Fruit fly (Drosophila melanogaster) whole organism, embryonic: ENCODE results near the gene CG2120.

Experiments used
- B-H2 ChIP-seq: fragments of 200-800 bp; sonication (Bioruptor generic); optimal IDR thresholded peaks from 2 replicates; lab custom pipeline; 2018; ENCODE audit warnings: missing biosample characterization, mild to moderate bottlenecking, missing genetic modification characterization
- BEAF-32 ChIP-seq: fragments of 200-800 bp; sonication (Bioruptor generic); optimal IDR thresholded peaks from 3 replicates; lab custom pipeline; 2017; ENCODE audit warnings: missing biosample characterization, missing genetic modification characterization, mild to moderate bottlenecking, moderate library complexity, missing genetic modification reagents
- Bgb ChIP-seq: fragments of 200-800 bp; sonication (Bioruptor generic); IDR thresholded peaks from 2 replicates; pipeline ENCODE4 v1.3.6; 2022; ENCODE audit warnings: missing biosample characterization, missing genetic modification characterization; ENCODE audit not compliant: partially characterized antibody
- Bteb2 ChIP-seq: fragments of 200-800 bp; sonication (Bioruptor generic); optimal IDR thresholded peaks from 2 replicates; lab custom pipeline; 2016; ENCODE audit warnings: missing biosample characterization, missing genetic modification characterization
- CG10543 ChIP-seq: fragments of 200-800 bp; sonication (Bioruptor generic); optimal IDR thresholded peaks from 3 replicates; lab custom pipeline; 2017; ENCODE audit warnings: missing biosample characterization, mild to moderate bottlenecking, missing genetic modification characterization, moderate library complexity
- CG11695 ChIP-seq: fragments of 200-800 bp; sonication (Bioruptor generic); IDR thresholded peaks from 3 replicates; pipeline ENCODE4 v1.3.6; 2022; ENCODE audit warnings: missing biosample characterization, missing genetic modification characterization
- CG11696 ChIP-seq: fragments of 200-800 bp; sonication (Bioruptor generic); IDR thresholded peaks from 2 replicates; pipeline ENCODE4 v1.3.6; 2022; ENCODE audit warnings: missing biosample characterization, missing genetic modification characterization
- CG12155 ChIP-seq: fragments of 200-800 bp; sonication (Bioruptor generic); optimal IDR thresholded peaks from 3 replicates; lab custom pipeline; 2016; ENCODE audit warnings: missing biosample characterization, missing genetic modification characterization
- CG12219 ChIP-seq: fragments of 200-800 bp; sonication (Bioruptor generic); optimal IDR thresholded peaks from 3 replicates; lab custom pipeline; 2018; ENCODE audit warnings: missing biosample characterization, mild to moderate bottlenecking, missing genetic modification characterization
- CG12391 ChIP-seq: fragments of 200-800 bp; sonication (Bioruptor generic); optimal IDR thresholded peaks from 3 replicates; lab custom pipeline; 2018; ENCODE audit warnings: missing biosample characterization, mild to moderate bottlenecking, missing genetic modification characterization, moderate library complexity
- CG12659 ChIP-seq: fragments of 200-800 bp; sonication (Bioruptor generic); optimal IDR thresholded peaks from 3 replicates; lab custom pipeline; 2017; ENCODE audit warnings: mild to moderate bottlenecking, missing biosample characterization, missing genetic modification reagents, missing genetic modification characterization
- CG13894 ChIP-seq: fragments of 200-800 bp; sonication (Bioruptor generic); optimal IDR thresholded peaks from 3 replicates; lab custom pipeline; 2018; ENCODE audit warnings: missing biosample characterization, mild to moderate bottlenecking, missing genetic modification characterization, moderate library complexity
- CG1603 ChIP-seq: fragments of 200-800 bp; sonication (Bioruptor generic); optimal IDR thresholded peaks from 2 replicates; lab custom pipeline; 2019; ENCODE audit warnings: missing biosample characterization, mild to moderate bottlenecking, missing genetic modification characterization, moderate library complexity
- CG16815 ChIP-seq: fragments of 200-800 bp; sonication (Bioruptor generic); optimal IDR thresholded peaks from 3 replicates; lab custom pipeline; 2017; ENCODE audit warnings: missing biosample characterization, mild to moderate bottlenecking, missing genetic modification characterization
- CG18011 ChIP-seq: fragments of 200-800 bp; sonication (Bioruptor generic); optimal IDR thresholded peaks from 2 replicates; lab custom pipeline; 2017; ENCODE audit warnings: missing biosample characterization, missing genetic modification characterization, mild to moderate bottlenecking, moderate library complexity, missing genotype
- CG2116 ChIP-seq: fragments of 200-800 bp; sonication (Bioruptor generic); optimal IDR thresholded peaks from 3 replicates; lab custom pipeline; 2018; ENCODE audit warnings: missing biosample characterization, mild to moderate bottlenecking, missing genetic modification characterization
- CG33213 ChIP-seq: fragments of 200-800 bp; sonication (Bioruptor generic); optimal IDR thresholded peaks from 3 replicates; lab custom pipeline; 2016; ENCODE audit warnings: missing biosample characterization, missing genetic modification characterization
- CG34224 ChIP-seq: fragments of 200-800 bp; sonication (Bioruptor generic); IDR thresholded peaks from 3 replicates; pipeline ENCODE4 v1.3.6; 2022; ENCODE audit warnings: missing biosample characterization, missing genetic modification characterization; ENCODE audit not compliant: partially characterized antibody
- CG6683 ChIP-seq: fragments of 200-800 bp; sonication (Bioruptor generic); optimal IDR thresholded peaks from 2 replicates; lab custom pipeline; 2017; ENCODE audit warnings: missing biosample characterization, mild to moderate bottlenecking, missing genetic modification characterization, missing genetic modification reagents
- CG8290 ChIP-seq, 3 experiments: fragments of 200-800 bp; sonication (Bioruptor generic); optimal IDR thresholded peaks; 2 replicates each; lab custom pipeline; 2016 to 2019; ENCODE audit warnings: missing biosample characterization in 3 of 3, missing genetic modification characterization in 3 of 3, mild to moderate bottlenecking in 2 of 3, moderate library complexity in 1 of 3
- CG9932 ChIP-seq: fragments of 200-800 bp; sonication (Bioruptor generic); IDR thresholded peaks from 2 replicates; pipeline ENCODE4 v1.3.6; 2022; ENCODE audit warnings: missing biosample characterization, missing genetic modification characterization
- CrebB ChIP-seq: fragments of 200-800 bp; sonication (Bioruptor generic); optimal IDR thresholded peaks from 3 replicates; lab custom pipeline; 2018; ENCODE audit warnings: missing biosample characterization, mild to moderate bottlenecking, missing genetic modification characterization
- Dad ChIP-seq: fragments of 200-800 bp; sonication (Bioruptor generic); optimal IDR thresholded peaks from 3 replicates; lab custom pipeline; 2016; ENCODE audit warnings: missing biosample characterization, missing genetic modification characterization
- Dll ChIP-seq: fragments of 200-800 bp; sonication (Bioruptor generic); IDR thresholded peaks from 4 replicates; pipeline ENCODE4 v1.3.6; 2022; ENCODE audit warnings: missing biosample characterization, missing genetic modification characterization; ENCODE audit not compliant: partially characterized antibody
- Fer1 ChIP-seq: fragments of 200-800 bp; sonication (Bioruptor generic); optimal IDR thresholded peaks from 2 replicates; lab custom pipeline; 2017; ENCODE audit warnings: missing biosample characterization, mild to moderate bottlenecking, missing genetic modification characterization
- Hmr ChIP-seq: fragments of 200-800 bp; sonication (Bioruptor generic); optimal IDR thresholded peaks from 3 replicates; lab custom pipeline; 2017; ENCODE audit warnings: mild to moderate bottlenecking, missing biosample characterization, missing genetic modification reagents, missing genetic modification characterization
- Hmx ChIP-seq: fragments of 200-800 bp; sonication (Bioruptor generic); optimal IDR thresholded peaks from 2 replicates; lab custom pipeline; 2016; ENCODE audit warnings: missing biosample characterization, missing genetic modification characterization
- Lpt ChIP-seq: fragments of >200 bp; optimal IDR thresholded peaks from 2 replicates; lab custom pipeline; 2018; ENCODE audit warnings: missing biosample characterization, missing genetic modification characterization
- Nf-YA ChIP-seq: fragments of 200-800 bp; sonication (Bioruptor generic); IDR thresholded peaks from 2 replicates; pipeline ENCODE4 v1.3.6; 2022; ENCODE audit warnings: missing biosample characterization, missing genetic modification characterization
- Optix ChIP-seq: fragments of 200-800 bp; sonication (Bioruptor generic); IDR thresholded peaks from 3 replicates; pipeline ENCODE4 v1.3.6; 2022; ENCODE audit warnings: missing biosample characterization, missing genetic modification characterization
- Ravus ChIP-seq: fragments of 200-800 bp; sonication (Bioruptor generic); IDR thresholded peaks from 2 replicates; pipeline ENCODE4 v1.3.6; 2022; ENCODE audit warnings: missing biosample characterization, missing genetic modification characterization
- Sry-δ ChIP-seq: fragments of 200-800 bp; sonication (Bioruptor generic); optimal IDR thresholded peaks from 2 replicates; lab custom pipeline; 2016; ENCODE audit warnings: missing biosample characterization, missing genetic modification characterization
- br ChIP-seq: fragments of >200 bp; optimal IDR thresholded peaks from 2 replicates; lab custom pipeline; 2017
- chif ChIP-seq, 2 experiments: fragments of 200-800 bp; sonication (Bioruptor generic); optimal IDR thresholded peaks; 3 replicates each; lab custom pipeline; 2016; ENCODE audit warnings: missing biosample characterization in 2 of 2, missing genetic modification characterization in 2 of 2
- dm ChIP-seq: fragments of 200-800 bp; sonication (Bioruptor generic); optimal IDR thresholded peaks from 3 replicates; lab custom pipeline; 2016; ENCODE audit warnings: missing biosample characterization, missing genetic modification characterization
- fd3F ChIP-seq: fragments of 200-800 bp; sonication (Bioruptor generic); optimal IDR thresholded peaks from 2 replicates; lab custom pipeline; 2018; ENCODE audit warnings: missing biosample characterization, mild to moderate bottlenecking, missing genetic modification characterization, moderate library complexity
- insv ChIP-seq, 2 experiments: fragments of 200-800 bp; sonication (Bioruptor generic); optimal IDR thresholded peaks; 3 replicates each; lab custom pipeline; 2016 to 2018; ENCODE audit warnings: missing biosample characterization in 2 of 2, missing genetic modification characterization in 2 of 2
- kni ChIP-seq: fragments of 200-800 bp; sonication (Bioruptor generic); optimal IDR thresholded peaks from 3 replicates; lab custom pipeline; 2017; ENCODE audit warnings: mild to moderate bottlenecking, missing biosample characterization, missing genetic modification reagents, missing genetic modification characterization
- maf-S ChIP-seq: fragments of 200-800 bp; sonication (Bioruptor generic); optimal IDR thresholded peaks from 2 replicates; lab custom pipeline; 2016; ENCODE audit warnings: missing biosample characterization, missing genetic modification characterization
- pan ChIP-seq, 4 experiments: fragments of >200 bp in 3 of 4; fragments of 200-800 bp in 1 of 4; sonication (Bioruptor generic) in 1 of 4; optimal IDR thresholded peaks in 3 of 4; IDR thresholded peaks in 1 of 4; 2 replicates each; pipeline versions ENCODE4 v1.3.6 to Lab custom; 2017 to 2022; ENCODE audit warnings: missing biosample characterization in 2 of 4, missing genetic modification characterization in 2 of 4, mixed read lengths in 1 of 4
- pb ChIP-seq: fragments of 200-800 bp; sonication (Bioruptor generic); optimal IDR thresholded peaks from 3 replicates; lab custom pipeline; 2016; ENCODE audit warnings: missing biosample characterization, missing genetic modification characterization
- pzg ChIP-seq: fragments of 200-800 bp; sonication (Bioruptor generic); optimal IDR thresholded peaks from 3 replicates; lab custom pipeline; 2018; ENCODE audit warnings: missing biosample characterization, mild to moderate bottlenecking, missing genetic modification characterization, moderate library complexity
- ranshi ChIP-seq: fragments of 200-800 bp; sonication (Bioruptor generic); IDR thresholded peaks from 2 replicates; pipeline ENCODE4 v1.3.6; 2022; ENCODE audit warnings: missing biosample characterization, missing genetic modification characterization
- sens ChIP-seq: fragments of 200-800 bp; sonication (Bioruptor generic); peaks from one replicate; lab custom pipeline; 2016; ENCODE audit warnings: missing biosample characterization, missing genetic modification characterization
- sr ChIP-seq: fragments of 200-800 bp; sonication (Bioruptor generic); IDR thresholded peaks from 3 replicates; pipeline ENCODE4 v1.3.6; 2022; ENCODE audit warnings: missing biosample characterization, missing genetic modification characterization
- tgo ChIP-seq: fragments of 200-800 bp; sonication (Bioruptor generic); IDR thresholded peaks from 3 replicates; pipeline ENCODE4 v1.3.6; 2022; ENCODE audit warnings: missing biosample characterization, missing genetic modification characterization
- ttk ChIP-seq: fragments of 200-800 bp; sonication (Bioruptor generic); IDR thresholded peaks from 2 replicates; pipeline ENCODE4 v2.1.2; 2022; ENCODE audit warnings: missing biosample characterization, missing genetic modification characterization
- unc-4 ChIP-seq: fragments of 200-800 bp; sonication (Bioruptor generic); IDR thresholded peaks from 2 replicates; pipeline ENCODE4 v1.3.6; 2022; ENCODE audit warnings: missing biosample characterization, missing genetic modification characterization; ENCODE audit not compliant: partially characterized antibody
- unpg ChIP-seq: fragments of 200-800 bp; sonication (Bioruptor generic); optimal IDR thresholded peaks from 3 replicates; lab custom pipeline; 2018; ENCODE audit warnings: missing biosample characterization, mild to moderate bottlenecking, missing genetic modification characterization, moderate library complexity

Gene CG2120

dm6 chrX:8115717-8116311 lies 19.8 kb upstream of the CG2120 start, which contains the start of gene Gclc (continued):
- TF ChIP-seq Sry-δ, result peak; percentile 28
- peak; percentile 50 for TF ChIP-seq Hmr (GFP tag; lab: Kevin White, UChicago)
- no peak for TF ChIP-seq pb (GFP tag; lab: Kevin White, UChicago)
- TF ChIP-seq CG12391 (tag; lab: Kevin White, UChicago), result no peak
- TF ChIP-seq tgo (GFP tag; lab: Robert Waterston, UW), result no peak
- TF ChIP-seq Fer1 (GFP tag; lab: Kevin White, UChicago), result peak; percentile 25
- TF ChIP-seq Ravus (GFP tag; lab: Robert Waterston, UW), result no peak
- peak; percentile 66 for TF ChIP-seq BEAF-32 (GFP tag; lab: Kevin White, UChicago)
- TF ChIP-seq CG1603 (tag; lab: Kevin White, UChicago), result peak; percentile 42
- TF ChIP-seq pzg (GFP tag; lab: Kevin White, UChicago), result peak; percentile 59
- TF ChIP-seq CrebB (tag; lab: Kevin White, UChicago), result no peak
- peak; percentile 31 for TF ChIP-seq CG13894 (tag; lab: Kevin White, UChicago)
- TF ChIP-seq chif (GFP tag; optimal IDR thresholded peaks at IDR 0.05; lab: Kevin White, UChicago), result no peak
- TF ChIP-seq br (lab: Kevin White, UChicago), result no peak
- TF ChIP-seq CG10543 (GFP tag; lab: Kevin White, UChicago), result no peak
- no peak for TF ChIP-seq B-H2 (GFP tag; lab: Kevin White, UChicago)
- no peak for TF ChIP-seq ttk (GFP tag; lab: Robert Waterston, UW)
- no peak for TF ChIP-seq kni
- no peak for TF ChIP-seq Optix (GFP tag; lab: Robert Waterston, UW)
- peak; percentile 31 to 90 for TF ChIP-seq insv (GFP tag; optimal IDR thresholded peaks at IDR 0.05; lab: Kevin White, UChicago)
- peak; percentile 13; the same call in 1 of the 2 replicates for TF ChIP-seq CG9932 (GFP tag; lab: Robert Waterston, UW)
- no peak for TF ChIP-seq CG12155 (GFP tag; lab: Kevin White, UChicago)
- TF ChIP-seq sens (GFP tag; lab: Kevin White, UChicago), result peak; percentile 53
- peak; percentile 40; the same call in 1 of the 3 replicates for TF ChIP-seq CG34224 (GFP tag; lab: Robert Waterston, UW)
- peak; percentile 50; the same call in 1 of the 4 replicates for TF ChIP-seq Dll (GFP tag; lab: Robert Waterston, UW)
- TF ChIP-seq CG33213 (GFP tag; lab: Kevin White, UChicago), result no peak
- no peak for TF ChIP-seq Hmx (GFP tag; lab: Kevin White, UChicago)
- TF ChIP-seq CG11696 (GFP tag; lab: Robert Waterston, UW), result no peak
- no peak for TF ChIP-seq fd3F
- 0 out of 3 replicates have a peak, but pooled peaks have one; percentile 52 for TF ChIP-seq sr (GFP tag; lab: Robert Waterston, UW)
- no peak for TF ChIP-seq maf-S (GFP tag; lab: Kevin White, UChicago)
- TF ChIP-seq CG6683, result no peak
- TF ChIP-seq Lpt (GFP tag; lab: Kevin White, UChicago), result no peak
- peak; percentile 0 for TF ChIP-seq Bteb2
- TF ChIP-seq CG12659, result peak; percentile 31
- peak; percentile 79 for TF ChIP-seq CG2116
- TF ChIP-seq Bgb, result peak; percentile 11; the same call in 1 of the 2 replicates
- no peak for TF ChIP-seq CG11695 (GFP tag; lab: Robert Waterston, UW)
- no peak for TF ChIP-seq CG8290 (GFP tag; optimal IDR thresholded peaks at IDR 0.05; lab: Kevin White, UChicago)
- peak in 1 of 2 experiments; percentile 13 for TF ChIP-seq CG8290 (tag; optimal IDR thresholded peaks at IDR 0.05; lab: Kevin White, UChicago)
- TF ChIP-seq Nf-YA, result no peak
- peak; percentile 81 for TF ChIP-seq dm (GFP tag; lab: Kevin White, UChicago)
- no peak for TF ChIP-seq pan (optimal IDR thresholded peaks at IDR 0.05; lab: Kevin White, UChicago)
- no peak for TF ChIP-seq pan (GFP tag; optimal IDR thresholded peaks at IDR 0.05 in 1 of 2, IDR thresholded peaks at IDR 0.05 in 1 of 2)
- no peak for TF ChIP-seq CG16815 (GFP tag; lab: Kevin White, UChicago)
- TF ChIP-seq unpg (GFP tag; lab: Kevin White, UChicago), result no peak
- TF ChIP-seq Dad (GFP tag; lab: Kevin White, UChicago), result no peak
- TF ChIP-seq CG18011 (GFP tag; lab: Kevin White, UChicago), result no peak
- peak; percentile 52; the same call in 1 of the 2 replicates for TF ChIP-seq unc-4 (GFP tag; lab: Robert Waterston, UW)
- no peak for TF ChIP-seq ranshi
- TF ChIP-seq CG12219 (GFP tag; lab: Kevin White, UChicago), result no peak
